Fruit fly (Drosophila melanogaster): ENCODE measurements around the gene out.

The out gene

dm6 chrX:19289318-19289970, 32.5 kb downstream of the out start (continued):
- TF ChIP-seq nerfin-1 (tag; optimal IDR thresholded peaks at IDR 0.05): peak; percentile 83
- TF ChIP-seq CG32767 (GFP tag; IDR thresholded peaks at IDR 0.05): peak; percentile 77
- peak; percentile 94 for TF ChIP-seq dmrt99B (tag; optimal IDR thresholded peaks at IDR 0.05)
- peak; percentile 83 to 88 for TF ChIP-seq Pdp1 (GFP tag; optimal IDR thresholded peaks at IDR 0.05)
- TF ChIP-seq CG4328 (GFP tag; optimal IDR thresholded peaks at IDR 0.05): peak; percentile 77
- TF ChIP-seq CG15011 (GFP tag; optimal IDR thresholded peaks at IDR 0.05): peak; percentile 43
- TF ChIP-seq fu2 (GFP tag; optimal IDR thresholded peaks at IDR 0.05): peak; percentile 47
- TF ChIP-seq NK7.1 (GFP tag; optimal IDR thresholded peaks at IDR 0.05): peak; percentile 61
- TF ChIP-seq mirr (GFP tag; optimal IDR thresholded peaks at IDR 0.05): peak; percentile 55
- peak; percentile 88 for TF ChIP-seq dati (GFP tag; IDR thresholded peaks at IDR 0.05)
- TF ChIP-seq CG18262 (tag; optimal IDR thresholded peaks at IDR 0.05): peak; percentile 79
- TF ChIP-seq lmd (GFP tag; IDR thresholded peaks at IDR 0.05): peak; percentile 91
- peak; percentile 95 for TF ChIP-seq Sox102F (GFP tag; optimal IDR thresholded peaks at IDR 0.05)
- TF ChIP-seq CoRest (tag; optimal IDR thresholded peaks at IDR 0.05): peak; percentile 87
- peak; percentile 80 for TF ChIP-seq CG12659 (GFP tag; optimal IDR thresholded peaks at IDR 0.05)
- TF ChIP-seq CG17385 (GFP tag; optimal IDR thresholded peaks at IDR 0.05): peak; percentile 87
- TF ChIP-seq CG6689 (GFP tag; IDR thresholded peaks at IDR 0.05): peak; percentile 89
- TF ChIP-seq inv (GFP tag; IDR thresholded peaks at IDR 0.05; ENCODE audit: partially characterized antibody): no peak
- peak; percentile 89 for TF ChIP-seq Nf-YA (GFP tag; IDR thresholded peaks at IDR 0.05)
- peak; percentile 94 for TF ChIP-seq CG17359 (tag; optimal IDR thresholded peaks at IDR 0.05)
- peak; percentile 84 for TF ChIP-seq CG17829 (tag; optimal IDR thresholded peaks at IDR 0.05)
- peak; percentile 90 for TF ChIP-seq CG17912 (GFP tag; optimal IDR thresholded peaks at IDR 0.05)
- TF ChIP-seq CG6854 (GFP tag; optimal IDR thresholded peaks at IDR 0.05): peak; percentile 5
- TF ChIP-seq CG33213 (GFP tag; optimal IDR thresholded peaks at IDR 0.05): peak; percentile 77
- peak; percentile 34 for TF ChIP-seq da (GFP tag; optimal IDR thresholded peaks at IDR 0.05)
- TF ChIP-seq gcm (GFP tag; optimal IDR thresholded peaks at IDR 0.05): peak; percentile 86
- TF ChIP-seq CG12071 (GFP tag; optimal IDR thresholded peaks at IDR 0.05): peak; percentile 92
- TF ChIP-seq GATAe (GFP tag; conservative IDR thresholded peaks at IDR 0.05): no peak
- TF ChIP-seq CG4617 (GFP tag; optimal IDR thresholded peaks at IDR 0.05; ENCODE audit: borderline replicate concordance): peak; percentile 69
- no peak for TF ChIP-seq abd-A (tag; optimal IDR thresholded peaks at IDR 0.05)
- peak; percentile 83 for TF ChIP-seq lilli (GFP tag; optimal IDR thresholded peaks at IDR 0.05)
- no peak for TF ChIP-seq gfzf (GFP tag; optimal IDR thresholded peaks at IDR 0.05)
- TF ChIP-seq ems (GFP tag; optimal IDR thresholded peaks at IDR 0.05): peak; percentile 89
- TF ChIP-seq Ada2b (GFP tag; IDR thresholded peaks at IDR 0.05): peak; percentile 94
- peak; percentile 80 for TF ChIP-seq NC2β (GFP tag; optimal IDR thresholded peaks at IDR 0.05)
- TF ChIP-seq CG11560 (tag; IDR thresholded peaks at IDR 0.05): peak; percentile 63; the same call in 1 of the 3 replicates
- peak; percentile 68 for TF ChIP-seq E2f2 (GFP tag; IDR thresholded peaks at IDR 0.05)
- peak; percentile 89 for TF ChIP-seq Hsf (GFP tag; optimal IDR thresholded peaks at IDR 0.05)
- TF ChIP-seq bowl (GFP tag; IDR thresholded peaks at IDR 0.05): peak; percentile 90
- TF ChIP-seq CG10366 (GFP tag; IDR thresholded peaks at IDR 0.05): peak; percentile 93
- TF ChIP-seq schlank (tag; optimal IDR thresholded peaks at IDR 0.05): peak; percentile 52
- peak; percentile 73 for TF ChIP-seq CG10959 (GFP tag; IDR thresholded peaks at IDR 0.05)
- peak; percentile 92 for TF ChIP-seq tap (tag; optimal IDR thresholded peaks at IDR 0.05)
- TF ChIP-seq Usf (GFP tag; optimal IDR thresholded peaks at IDR 0.05): peak; percentile 62
- TF ChIP-seq CG7745 (tag; optimal IDR thresholded peaks at IDR 0.05): no peak
- peak; percentile 85 for TF ChIP-seq CG4730 (GFP tag; IDR thresholded peaks at IDR 0.05)
- TF ChIP-seq sima (GFP tag; optimal IDR thresholded peaks at IDR 0.05): peak; percentile 42
- TF ChIP-seq dm (GFP tag; optimal IDR thresholded peaks at IDR 0.05): peak; percentile 62
- TF ChIP-seq Med (GFP tag): peak; percentile 98
- TF ChIP-seq Poxn (GFP tag; IDR thresholded peaks at IDR 0.05): peak; percentile 40; the same call in 1 of the 2 replicates

All from whole organism, embryonic.